Worm (Caenorhabditis elegans) whole organism, L3 larva: ENCODE measurements around the gene ceh-99.

ENCODE experiments used
- aly-2 ChIP-seq: fragments of 150-350 bp; optimal IDR thresholded peaks from 2 replicates; lab custom pipeline; 2014; ENCODE audit warnings: missing biosample characterization, missing genetic modification characterization
- ceh-9 ChIP-seq: sonication (generic microtip); optimal IDR thresholded peaks from 2 replicates; lab custom pipeline; 2018; ENCODE audit warnings: missing biosample characterization, missing genetic modification characterization
- elt-2 ChIP-seq: sonication (generic microtip); optimal IDR thresholded peaks from 2 replicates; lab custom pipeline; 2016; ENCODE audit warnings: missing genetic modification reagents, mild to moderate bottlenecking, missing genetic modification characterization, missing compliant biosample characterization
- elt-3 ChIP-seq, 3 experiments: fragments of 150-350 bp in 1 of 3; sonication (generic microtip) in 2 of 3; optimal IDR thresholded peaks; 2 replicates in 2 of 3; 4 replicates in 1 of 3; lab custom pipeline; 2014 to 2017; ENCODE audit warnings: missing biosample characterization in 3 of 3, missing genetic modification characterization in 3 of 3
- tbx-2 ChIP-seq: sonication (generic microtip); optimal IDR thresholded peaks from 2 replicates; lab custom pipeline; 2016; ENCODE audit warnings: mild to moderate bottlenecking, missing genetic modification characterization, missing compliant biosample characterization

DNA sequence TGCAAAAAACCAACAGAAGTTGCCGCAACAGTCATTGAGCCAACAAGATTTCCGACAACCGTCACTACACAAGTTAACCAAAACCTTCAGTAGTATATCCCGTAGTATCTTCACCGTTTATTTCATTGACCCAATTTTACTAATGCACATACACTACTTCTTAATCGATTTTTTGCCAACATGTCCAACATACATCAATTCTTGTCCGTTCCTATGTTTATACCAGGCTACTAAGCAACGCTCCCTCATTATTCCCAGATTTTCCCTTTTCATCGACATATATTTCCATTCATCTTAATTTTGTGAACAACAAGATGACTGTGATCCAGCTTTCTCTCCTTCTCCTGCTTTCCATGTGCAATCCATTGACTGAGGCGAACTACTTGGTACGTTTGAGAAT lies 46.1 kb downstream of the ceh-99 start, which contains the start of gene F49C5.7:
- TF ChIP-seq aly-2 (no peak), ceh-9 (no peak), elt-3 (tag; optimal IDR thresholded peaks at IDR 0.05; lab: Kevin White, UChicago) (no peak), tbx-2 (tag; lab: Kevin White, UChicago) (no peak), elt-2 (tag; lab: Kevin White, UChicago) (no peak)
